Worm (Caenorhabditis elegans) whole organism, late embryonic: ENCODE measurements around the gene C23H4.8.

Source experiments
- C08G9.2 ChIP-seq: sonication (generic microtip); optimal IDR thresholded peaks from 2 replicates; lab custom pipeline; 2016; ENCODE audit warnings: mild to moderate bottlenecking, missing genetic modification characterization, moderate library complexity, missing compliant biosample characterization
- F13H6.1 ChIP-seq: sonication (generic microtip); optimal IDR thresholded peaks from 2 replicates; lab custom pipeline; 2016; ENCODE audit warnings: missing genetic modification characterization, missing compliant biosample characterization
- K02D7.2 ChIP-seq: sonication (generic microtip); optimal IDR thresholded peaks from 2 replicates; lab custom pipeline; 2017; ENCODE audit warnings: mild to moderate bottlenecking, missing genetic modification characterization, missing compliant biosample characterization
- T23F11.4 ChIP-seq: fragments of 200-800 bp; sonication (Bioruptor generic); optimal IDR thresholded peaks from 2 replicates; lab custom pipeline; 2018; ENCODE audit warnings: mild to moderate bottlenecking, missing genetic modification characterization, missing compliant biosample characterization
- Y22D7AL.16 ChIP-seq: sonication (generic microtip); optimal IDR thresholded peaks from 2 replicates; lab custom pipeline; 2016; ENCODE audit warnings: missing genetic modification characterization, missing compliant biosample characterization
- ahr-1 ChIP-seq: sonication (generic microtip); optimal IDR thresholded peaks from 2 replicates; lab custom pipeline; 2016; ENCODE audit warnings: missing genetic modification characterization, missing compliant biosample characterization
- ama-1 ChIP-seq: fragments of 150-350 bp; optimal IDR thresholded peaks from 2 replicates; lab custom pipeline; 2014
- ceh-14 ChIP-seq: sonication (generic microtip); optimal IDR thresholded peaks from 2 replicates; lab custom pipeline; 2016; ENCODE audit warnings: missing genotype, missing genetic modification characterization, missing compliant biosample characterization
- ceh-18 ChIP-seq: sonication (generic microtip); optimal IDR thresholded peaks from 2 replicates; lab custom pipeline; 2016; ENCODE audit warnings: missing genetic modification characterization, missing compliant biosample characterization
- ceh-19 ChIP-seq: fragments of 200-800 bp; sonication (Bioruptor generic); optimal IDR thresholded peaks from 2 replicates; lab custom pipeline; 2018; ENCODE audit warnings: mild to moderate bottlenecking, missing genetic modification characterization, missing compliant biosample characterization
- ceh-2 ChIP-seq: sonication (generic microtip); optimal IDR thresholded peaks from 2 replicates; lab custom pipeline; 2016; ENCODE audit warnings: missing genotype, missing genetic modification characterization, missing compliant biosample characterization
- ceh-24 ChIP-seq: sonication (generic microtip); optimal IDR thresholded peaks from 2 replicates; lab custom pipeline; 2016; ENCODE audit warnings: mild to moderate bottlenecking, missing genetic modification characterization, missing compliant biosample characterization
- ceh-30 ChIP-seq: fragments of 150-350 bp; optimal IDR thresholded peaks from 2 replicates; lab custom pipeline; 2014; ENCODE audit warnings: missing biosample characterization, missing genetic modification characterization
- ceh-31 ChIP-seq: sonication (generic microtip); optimal IDR thresholded peaks from 2 replicates; lab custom pipeline; 2016; ENCODE audit warnings: missing genetic modification characterization, missing compliant biosample characterization
- ceh-34 ChIP-seq: sonication (generic microtip); optimal IDR thresholded peaks from 2 replicates; lab custom pipeline; 2016; ENCODE audit warnings: mild to moderate bottlenecking, missing genetic modification characterization, missing compliant biosample characterization
- ceh-45 ChIP-seq: fragments of 200-800 bp; sonication (Bioruptor generic); IDR thresholded peaks from 2 replicates; pipeline ENCODE4 v1.3.6; 2022; ENCODE audit warnings: missing genetic modification reagents, missing genetic modification characterization, missing compliant biosample characterization
- ceh-48 ChIP-seq: sonication (generic microtip); optimal IDR thresholded peaks from 2 replicates; lab custom pipeline; 2016; ENCODE audit warnings: missing genetic modification characterization, inconsistent platforms, missing compliant biosample characterization
- ceh-6 ChIP-seq: fragments of 200-800 bp; sonication (Bioruptor generic); optimal IDR thresholded peaks from 2 replicates; lab custom pipeline; 2018; ENCODE audit warnings: mild to moderate bottlenecking, missing genetic modification characterization, missing compliant biosample characterization
- ceh-9 ChIP-seq: sonication (generic microtip); optimal IDR thresholded peaks from 2 replicates; lab custom pipeline; 2016; ENCODE audit warnings: mild to moderate bottlenecking, missing genetic modification characterization, inconsistent platforms, missing compliant biosample characterization
- che-1 ChIP-seq: sonication (generic microtip); optimal IDR thresholded peaks from 2 replicates; lab custom pipeline; 2016; ENCODE audit warnings: mild to moderate bottlenecking, missing genetic modification characterization, missing compliant biosample characterization
- dmd-4 ChIP-seq: sonication (generic microtip); optimal IDR thresholded peaks from 2 replicates; lab custom pipeline; 2016; ENCODE audit warnings: borderline replicate concordance, missing genetic modification characterization, missing compliant biosample characterization
- elt-2 ChIP-seq: sonication (generic microtip); optimal IDR thresholded peaks from 2 replicates; lab custom pipeline; 2016; ENCODE audit warnings: missing genetic modification reagents, missing genetic modification characterization, missing compliant biosample characterization
- elt-4 ChIP-seq: sonication (generic microtip); optimal IDR thresholded peaks from 2 replicates; lab custom pipeline; 2016; ENCODE audit warnings: missing genetic modification characterization, missing compliant biosample characterization
- eyg-1 ChIP-seq: sonication (generic microtip); optimal IDR thresholded peaks from 2 replicates; lab custom pipeline; 2016; ENCODE audit warnings: missing genotype, missing genetic modification characterization, missing compliant biosample characterization
- fax-1 ChIP-seq: sonication (generic microtip); optimal IDR thresholded peaks from 2 replicates; lab custom pipeline; 2016; ENCODE audit warnings: missing genotype, missing genetic modification characterization, missing compliant biosample characterization
- hlh-15 ChIP-seq: sonication (generic microtip); optimal IDR thresholded peaks from 2 replicates; lab custom pipeline; 2016; ENCODE audit warnings: missing genetic modification characterization, missing compliant biosample characterization
- hlh-6 ChIP-seq: sonication (generic microtip); optimal IDR thresholded peaks from 2 replicates; lab custom pipeline; 2016; ENCODE audit warnings: missing genotype, missing genetic modification characterization, missing compliant biosample characterization
- lin-11 ChIP-seq: fragments of 200-800 bp; sonication (Bioruptor generic); optimal IDR thresholded peaks from 2 replicates; lab custom pipeline; 2018; ENCODE audit warnings: mild to moderate bottlenecking, missing genetic modification characterization, missing compliant biosample characterization
- madf-2 ChIP-seq: sonication (generic microtip); optimal IDR thresholded peaks from 2 replicates; lab custom pipeline; 2017; ENCODE audit warnings: missing genetic modification characterization, missing compliant biosample characterization
- nfya-1 ChIP-seq: sonication (generic microtip); optimal IDR thresholded peaks from 2 replicates; lab custom pipeline; 2017; ENCODE audit warnings: missing genetic modification characterization, mild to moderate bottlenecking, missing compliant biosample characterization, antibody characterized with exemption, moderate library complexity
- npax-4 ChIP-seq: sonication (generic microtip); optimal IDR thresholded peaks from 2 replicates; lab custom pipeline; 2016; ENCODE audit warnings: missing genetic modification characterization, missing compliant biosample characterization
- odd-2 ChIP-seq: sonication (generic microtip); optimal IDR thresholded peaks from 2 replicates; lab custom pipeline; 2017; ENCODE audit warnings: antibody characterized with exemption, mild to moderate bottlenecking, missing genetic modification characterization, missing compliant biosample characterization
- pag-3 ChIP-seq: sonication (generic microtip); optimal IDR thresholded peaks from 2 replicates; lab custom pipeline; 2016; ENCODE audit warnings: missing compliant biosample characterization, missing genetic modification characterization, borderline replicate concordance
- pat-9 ChIP-seq: fragments of 200-800 bp; sonication (Bioruptor generic); optimal IDR thresholded peaks from 2 replicates; lab custom pipeline; 2018; ENCODE audit warnings: mild to moderate bottlenecking, missing genetic modification characterization, moderate library complexity, missing compliant biosample characterization
- pha-2 ChIP-seq: sonication (generic microtip); optimal IDR thresholded peaks from 2 replicates; lab custom pipeline; 2017; ENCODE audit warnings: mild to moderate bottlenecking, missing genetic modification characterization, missing compliant biosample characterization
- pha-4 ChIP-seq: fragments of 150-350 bp; optimal IDR thresholded peaks from 2 replicates; lab custom pipeline; 2018; ENCODE audit warnings: missing biosample characterization, missing genetic modification reagents, missing genetic modification characterization
- pqm-1 ChIP-seq: sonication (generic microtip); optimal IDR thresholded peaks from 2 replicates; lab custom pipeline; 2016; ENCODE audit warnings: missing genetic modification characterization, missing compliant biosample characterization
- ref-2 ChIP-seq: sonication (generic microtip); optimal IDR thresholded peaks from 2 replicates; lab custom pipeline; 2016; ENCODE audit warnings: missing genetic modification characterization, missing compliant biosample characterization
- rnt-1 ChIP-seq: sonication (generic microtip); optimal IDR thresholded peaks from 2 replicates; lab custom pipeline; 2016; ENCODE audit warnings: missing genetic modification characterization, missing compliant biosample characterization
- sox-2 ChIP-seq: fragments of 200-800 bp; sonication (Bioruptor generic); IDR thresholded peaks from 2 replicates; pipeline ENCODE4 v1.3.6; 2022; ENCODE audit warnings: missing genetic modification reagents, missing genetic modification characterization, missing compliant biosample characterization
- syd-9 ChIP-seq: sonication (generic microtip); optimal IDR thresholded peaks from 2 replicates; lab custom pipeline; 2016; ENCODE audit warnings: mild to moderate bottlenecking, missing genetic modification characterization, moderate library complexity, missing compliant biosample characterization
- tbx-2 ChIP-seq: sonication (generic microtip); optimal IDR thresholded peaks from 2 replicates; lab custom pipeline; 2016; ENCODE audit warnings: missing genetic modification characterization, missing compliant biosample characterization
- tbx-7 ChIP-seq: sonication (generic microtip); optimal IDR thresholded peaks from 2 replicates; lab custom pipeline; 2016; ENCODE audit warnings: missing genotype, missing genetic modification characterization, missing compliant biosample characterization
- ttx-3 ChIP-seq: sonication (generic microtip); optimal IDR thresholded peaks from 2 replicates; lab custom pipeline; 2016; ENCODE audit warnings: missing genetic modification reagents, missing genetic modification characterization, missing compliant biosample characterization
- unc-42 ChIP-seq: sonication (generic microtip); optimal IDR thresholded peaks from 2 replicates; lab custom pipeline; 2016; ENCODE audit warnings: missing genotype, missing genetic modification characterization, missing compliant biosample characterization
- unc-55 ChIP-seq: sonication (generic microtip); optimal IDR thresholded peaks from 2 replicates; lab custom pipeline; 2017; ENCODE audit warnings: missing biosample characterization, missing genetic modification reagents, missing genetic modification characterization
- zip-5 ChIP-seq: sonication (generic microtip); optimal IDR thresholded peaks from 2 replicates; lab custom pipeline; 2016; ENCODE audit warnings: missing genetic modification characterization, missing compliant biosample characterization

Gene C23H4.8

ce11 chrX:12205478-12206059 lies 11.5 kb upstream of the C23H4.8 start (continued):
- TF ChIP-seq npax-4 (tag; lab: Kevin White, UChicago) (no peak), T23F11.4 (GFP tag; lab: Kevin White, UChicago) (no peak), hlh-15 (no peak), pha-2 (tag; lab: Kevin White, UChicago) (no peak), pha-4 (tag; lab: Kevin White, UChicago) (no peak), tbx-7 (tag; lab: Kevin White, UChicago) (no peak), nfya-1 (tag; lab: Kevin White, UChicago) (peak; percentile 9), ttx-3 (tag; lab: Kevin White, UChicago) (no peak), tbx-2 (peak; percentile 64), ref-2 (tag; lab: Kevin White, UChicago) (no peak), pqm-1 (tag; lab: Kevin White, UChicago) (no peak), lin-11 (tag; lab: Kevin White, UChicago) (no peak), elt-2 (tag; lab: Kevin White, UChicago) (no peak), madf-2 (tag; lab: Kevin White, UChicago) (peak; percentile 94), dmd-4 (tag; lab: Kevin White, UChicago) (no peak), ceh-18 (tag; lab: Kevin White, UChicago) (peak; percentile 17), ceh-48 (no peak), pat-9 (tag; lab: Kevin White, UChicago) (no peak), hlh-6 (tag; lab: Kevin White, UChicago) (no peak), elt-4 (no peak), ama-1 (no peak), ceh-34 (tag; lab: Kevin White, UChicago) (peak; percentile 49), rnt-1 (tag; lab: Kevin White, UChicago) (no peak), odd-2 (tag; lab: Kevin White, UChicago) (no peak), syd-9 (tag; lab: Kevin White, UChicago) (no peak), ceh-24 (tag; lab: Kevin White, UChicago) (no peak), K02D7.2 (tag; lab: Kevin White, UChicago) (no peak), pag-3 (tag; lab: Kevin White, UChicago) (no peak), unc-55 (GFP tag; lab: Kevin White, UChicago) (no peak), fax-1 (tag; lab: Kevin White, UChicago) (no peak), unc-42 (tag; lab: Kevin White, UChicago) (peak; percentile 54), ceh-31 (tag; lab: Kevin White, UChicago) (peak; percentile 67), ceh-6 (GFP tag; lab: Kevin White, UChicago) (no peak), ceh-30 (no peak), eyg-1 (no peak), che-1 (tag; lab: Kevin White, UChicago) (no peak), ceh-9 (tag; lab: Kevin White, UChicago) (no peak), ceh-19 (no peak), ceh-2 (no peak), ceh-14 (tag; lab: Kevin White, UChicago) (peak; percentile 40), ceh-45 (GFP tag; lab: Robert Waterston, UW) (no peak), ahr-1 (tag; lab: Kevin White, UChicago) (no peak), C08G9.2 (peak; percentile 35), zip-5 (tag; lab: Kevin White, UChicago) (no peak), F13H6.1 (tag; lab: Kevin White, UChicago) (no peak), Y22D7AL.16 (no peak), sox-2 (GFP tag; lab: Robert Waterston, UW) (no peak)
